Fruit fly (Drosophila melanogaster) whole organism, embryonic: ENCODE results near the gene Lmpt.

Source experiments
- ATbp ChIP-seq: fragments of 200-800 bp; sonication (Bioruptor generic); optimal IDR thresholded peaks from 2 replicates; lab custom pipeline; 2017; ENCODE audit warnings: missing biosample characterization, mild to moderate bottlenecking, missing genetic modification characterization, missing genetic modification reagents
- BEAF-32 ChIP-seq: fragments of 200-800 bp; sonication (Bioruptor generic); optimal IDR thresholded peaks from 3 replicates; lab custom pipeline; 2017; ENCODE audit warnings: missing biosample characterization, missing genetic modification characterization, mild to moderate bottlenecking, moderate library complexity, missing genetic modification reagents
- CG10267 ChIP-seq: fragments of 200-800 bp; sonication (Bioruptor generic); optimal IDR thresholded peaks from 2 replicates; lab custom pipeline; 2018; ENCODE audit warnings: missing biosample characterization, mild to moderate bottlenecking, missing genetic modification characterization, moderate library complexity
- CG12659 ChIP-seq: fragments of 200-800 bp; sonication (Bioruptor generic); optimal IDR thresholded peaks from 3 replicates; lab custom pipeline; 2017; ENCODE audit warnings: mild to moderate bottlenecking, missing biosample characterization, missing genetic modification reagents, missing genetic modification characterization
- CG12744 ChIP-seq: fragments of 200-800 bp; sonication (Bioruptor generic); optimal IDR thresholded peaks from 2 replicates; lab custom pipeline; 2016; ENCODE audit warnings: missing biosample characterization, missing genetic modification characterization
- CG13424 ChIP-seq: fragments of 200-800 bp; sonication (Bioruptor generic); optimal IDR thresholded peaks from 2 replicates; lab custom pipeline; 2019; ENCODE audit warnings: missing biosample characterization, mild to moderate bottlenecking, missing genetic modification characterization, moderate library complexity
- CG15073 ChIP-seq: fragments of 200-800 bp; sonication (Bioruptor generic); optimal IDR thresholded peaks from 2 replicates; lab custom pipeline; 2016; ENCODE audit warnings: missing biosample characterization, missing genetic modification characterization
- CG15479 ChIP-seq: fragments of 200-800 bp; sonication (Bioruptor generic); optimal IDR thresholded peaks from 3 replicates; lab custom pipeline; 2019; ENCODE audit warnings: missing biosample characterization, mild to moderate bottlenecking, missing genetic modification characterization, moderate library complexity
- CG1602 ChIP-seq: fragments of 200-800 bp; sonication (Bioruptor generic); optimal IDR thresholded peaks from 3 replicates; lab custom pipeline; 2016; ENCODE audit warnings: missing biosample characterization, missing genetic modification characterization
- CG17328 ChIP-seq: fragments of 200-800 bp; sonication (Bioruptor generic); IDR thresholded peaks from 2 replicates; pipeline ENCODE4 v1.3.6; 2022; ENCODE audit warnings: missing biosample characterization, missing genetic modification characterization
- CG17612 ChIP-seq: fragments of 200-800 bp; sonication (Bioruptor generic); IDR thresholded peaks from 2 replicates; pipeline ENCODE4 v1.3.6; 2022; ENCODE audit warnings: missing biosample characterization, missing genetic modification characterization
- CG2116 ChIP-seq: fragments of 200-800 bp; sonication (Bioruptor generic); optimal IDR thresholded peaks from 3 replicates; lab custom pipeline; 2018; ENCODE audit warnings: missing biosample characterization, mild to moderate bottlenecking, missing genetic modification characterization
- CG2129 ChIP-seq: fragments of 200-800 bp; sonication (Bioruptor generic); IDR thresholded peaks from 2 replicates; pipeline ENCODE4 v1.3.6; 2022; ENCODE audit warnings: missing biosample characterization, missing genetic modification characterization; ENCODE audit not compliant: partially characterized antibody
- CG2202 ChIP-seq: fragments of 200-800 bp; sonication (Bioruptor generic); optimal IDR thresholded peaks from 2 replicates; lab custom pipeline; 2018; ENCODE audit warnings: missing biosample characterization, mild to moderate bottlenecking, missing genetic modification characterization
- CG30403 ChIP-seq: fragments of 200-800 bp; sonication (Bioruptor generic); optimal IDR thresholded peaks from 3 replicates; lab custom pipeline; 2016; ENCODE audit warnings: missing biosample characterization, missing genetic modification characterization
- CG4707 ChIP-seq: fragments of 200-800 bp; sonication (Bioruptor generic); optimal IDR thresholded peaks from 2 replicates; lab custom pipeline; 2018; ENCODE audit warnings: missing biosample characterization, mild to moderate bottlenecking, missing genetic modification characterization, moderate library complexity
- CG6272 ChIP-seq: fragments of 200-800 bp; sonication (Bioruptor generic); IDR thresholded peaks from 2 replicates; pipeline ENCODE4 v1.3.6; 2022; ENCODE audit warnings: missing biosample characterization, missing genetic modification characterization
- CG7963 ChIP-seq: fragments of 200-800 bp; sonication (Bioruptor generic); IDR thresholded peaks from 3 replicates; pipeline ENCODE4 v1.3.6; 2022; ENCODE audit warnings: missing biosample characterization, missing genetic modification characterization; ENCODE audit not compliant: partially characterized antibody
- CG8089 ChIP-seq: fragments of 200-800 bp; sonication (Bioruptor generic); optimal IDR thresholded peaks from 3 replicates; lab custom pipeline; 2016; ENCODE audit warnings: missing biosample characterization, missing genetic modification characterization
- CG9215 ChIP-seq: fragments of 200-800 bp; sonication (Bioruptor generic); IDR thresholded peaks from 2 replicates; pipeline ENCODE4 v1.3.6; 2022; ENCODE audit warnings: missing biosample characterization, missing genetic modification characterization
- Dip2 ChIP-seq: fragments of 200-800 bp; sonication (Bioruptor generic); IDR thresholded peaks from 2 replicates; pipeline ENCODE4 v1.3.6; 2022; ENCODE audit warnings: missing biosample characterization, missing genetic modification characterization
- Dref ChIP-seq: fragments of 200-800 bp; sonication (Bioruptor generic); IDR thresholded peaks from 2 replicates; pipeline ENCODE4 v1.3.6; 2022; ENCODE audit warnings: missing biosample characterization, missing genetic modification characterization
- Ets65A ChIP-seq: fragments of 200-800 bp; sonication (Bioruptor generic); peaks from one replicate; lab custom pipeline; 2016; ENCODE audit warnings: missing biosample characterization, missing genetic modification characterization
- HLH4C ChIP-seq: fragments of 200-800 bp; sonication (Bioruptor generic); IDR thresholded peaks from 3 replicates; pipeline ENCODE4 v1.3.6; 2022; ENCODE audit warnings: missing biosample characterization, missing genetic modification characterization; ENCODE audit not compliant: partially characterized antibody
- HmgD ChIP-seq: fragments of 200-800 bp; sonication (Bioruptor generic); optimal IDR thresholded peaks from 3 replicates; lab custom pipeline; 2016; ENCODE audit warnings: missing biosample characterization, missing genetic modification characterization
- MBD-R2 ChIP-seq: fragments of 200-800 bp; sonication (Bioruptor generic); IDR thresholded peaks from 2 replicates; pipeline ENCODE4 v1.3.6; 2022; ENCODE audit warnings: missing biosample characterization, missing genetic modification characterization
- MTF-1 ChIP-seq: fragments of 200-800 bp; sonication (Bioruptor generic); optimal IDR thresholded peaks from 2 replicates; lab custom pipeline; 2018; ENCODE audit warnings: missing biosample characterization, mild to moderate bottlenecking, missing genetic modification characterization, borderline replicate concordance
- Mrtf ChIP-seq: fragments of 200-800 bp; sonication (Bioruptor generic); IDR thresholded peaks from 3 replicates; pipeline ENCODE4 v1.3.6; 2022; ENCODE audit warnings: missing biosample characterization, missing genetic modification characterization
- Neu2 ChIP-seq: fragments of 200-800 bp; sonication (Bioruptor generic); optimal IDR thresholded peaks from 3 replicates; lab custom pipeline; 2016; ENCODE audit warnings: missing biosample characterization, missing genetic modification characterization, borderline replicate concordance
- NfI ChIP-seq: fragments of 200-800 bp; sonication (Bioruptor generic); optimal IDR thresholded peaks from 3 replicates; lab custom pipeline; 2018; ENCODE audit warnings: missing biosample characterization, mild to moderate bottlenecking, missing genetic modification characterization, moderate library complexity
- Six4 ChIP-seq: fragments of 200-800 bp; sonication (Bioruptor generic); optimal IDR thresholded peaks from 2 replicates; lab custom pipeline; 2016; ENCODE audit warnings: missing biosample characterization, missing genetic modification characterization
- YL-1 ChIP-seq: fragments of 200-800 bp; sonication (Bioruptor generic); optimal IDR thresholded peaks from 3 replicates; lab custom pipeline; 2017; ENCODE audit warnings: missing biosample characterization, mild to moderate bottlenecking, missing genetic modification characterization
- bab2 ChIP-seq: fragments of 200-800 bp; sonication (Bioruptor generic); optimal IDR thresholded peaks from 2 replicates; lab custom pipeline; 2016; ENCODE audit warnings: missing biosample characterization, missing genetic modification characterization
- btn ChIP-seq: fragments of 200-800 bp; sonication (Bioruptor generic); optimal IDR thresholded peaks from 2 replicates; lab custom pipeline; 2016; ENCODE audit warnings: missing biosample characterization, missing genetic modification characterization
- cwo ChIP-seq: fragments of 200-800 bp; sonication (Bioruptor generic); optimal IDR thresholded peaks from 3 replicates; lab custom pipeline; 2017; ENCODE audit warnings: missing biosample characterization, missing genetic modification characterization, mild to moderate bottlenecking, moderate library complexity, missing genetic modification reagents
- dysf ChIP-seq: fragments of 200-800 bp; sonication (Bioruptor generic); IDR thresholded peaks from 3 replicates; pipeline ENCODE4 v1.3.6; 2022; ENCODE audit warnings: missing biosample characterization, missing genetic modification characterization
- gfzf ChIP-seq: fragments of 200-800 bp; sonication (Bioruptor generic); optimal IDR thresholded peaks from 2 replicates; lab custom pipeline; 2016; ENCODE audit warnings: missing biosample characterization, mild to moderate bottlenecking, missing genetic modification characterization, moderate library complexity
- grau ChIP-seq: fragments of 200-800 bp; optimal IDR thresholded peaks from 3 replicates; lab custom pipeline; 2019; ENCODE audit warnings: missing biosample characterization, mild to moderate bottlenecking, missing genetic modification characterization, moderate library complexity
- mam ChIP-seq: fragments of 200-800 bp; sonication (Bioruptor generic); optimal IDR thresholded peaks from 3 replicates; lab custom pipeline; 2016; ENCODE audit warnings: missing biosample characterization, missing genetic modification characterization
- nmo ChIP-seq: fragments of 200-800 bp; sonication (Bioruptor generic); optimal IDR thresholded peaks from 2 replicates; lab custom pipeline; 2018; ENCODE audit warnings: missing biosample characterization, mild to moderate bottlenecking, missing genetic modification characterization, moderate library complexity
- pzg ChIP-seq: fragments of 200-800 bp; sonication (Bioruptor generic); optimal IDR thresholded peaks from 3 replicates; lab custom pipeline; 2018; ENCODE audit warnings: missing biosample characterization, mild to moderate bottlenecking, missing genetic modification characterization, moderate library complexity
- ranshi ChIP-seq: fragments of 200-800 bp; sonication (Bioruptor generic); IDR thresholded peaks from 2 replicates; pipeline ENCODE4 v1.3.6; 2022; ENCODE audit warnings: missing biosample characterization, missing genetic modification characterization
- row ChIP-seq: fragments of 200-800 bp; sonication (Bioruptor generic); IDR thresholded peaks from 3 replicates; pipeline ENCODE4 v1.3.6; 2022; ENCODE audit warnings: missing biosample characterization, missing genetic modification characterization
- sens-2 ChIP-seq: fragments of 200-800 bp; sonication (Bioruptor generic); IDR thresholded peaks from 2 replicates; pipeline ENCODE4 v1.3.6; 2022; ENCODE audit warnings: missing biosample characterization, missing genetic modification characterization
- ssp ChIP-seq: fragments of 200-800 bp; sonication (Bioruptor generic); IDR thresholded peaks from 2 replicates; pipeline ENCODE4 v1.3.6; 2022; ENCODE audit warnings: missing biosample characterization, missing genetic modification characterization
- stc ChIP-seq: fragments of 200-800 bp; sonication (Bioruptor generic); IDR thresholded peaks from 2 replicates; pipeline ENCODE4 v1.3.6; 2022; ENCODE audit warnings: missing biosample characterization, missing genetic modification characterization
- stwl ChIP-seq: fragments of 200-800 bp; sonication (Bioruptor generic); optimal IDR thresholded peaks from 3 replicates; lab custom pipeline; 2018; ENCODE audit warnings: missing biosample characterization, mild to moderate bottlenecking, missing genetic modification characterization, moderate library complexity
- sug ChIP-seq: fragments of 200-800 bp; optimal IDR thresholded peaks from 2 replicates; lab custom pipeline; 2019; ENCODE audit warnings: missing biosample characterization, mild to moderate bottlenecking, missing genetic modification characterization, moderate library complexity
- usp ChIP-seq: fragments of >200 bp; optimal IDR thresholded peaks from 2 replicates; lab custom pipeline; 2017; ENCODE audit warnings: missing biosample characterization, missing genetic modification characterization
- yki ChIP-seq: fragments of >200 bp; optimal IDR thresholded peaks from 3 replicates; lab custom pipeline; 2018

The Lmpt gene

dm6 chr3L:16840540-16840939, 24.6 kb upstream of the Lmpt start (continued):
- peak; percentile 88 for TF ChIP-seq Ets65A
- TF ChIP-seq NfI (GFP tag; lab: Kevin White, UChicago): peak; percentile 32
- TF ChIP-seq MBD-R2 (GFP tag; lab: Robert Waterston, UW): no peak
- peak; percentile 37 for TF ChIP-seq cwo (GFP tag; lab: Kevin White, UChicago)
- peak; percentile 61; the same call in 2 of the 3 replicates for TF ChIP-seq row (GFP tag; lab: Robert Waterston, UW)
- TF ChIP-seq HLH4C (GFP tag; lab: Robert Waterston, UW): no peak
- TF ChIP-seq yki: no peak
- no peak for TF ChIP-seq stc (GFP tag; lab: Robert Waterston, UW)
- TF ChIP-seq sug (tag; lab: Kevin White, UChicago): peak; percentile 17
- TF ChIP-seq CG17328 (GFP tag; lab: Robert Waterston, UW): no peak
- peak; percentile 44 for TF ChIP-seq CG30403 (GFP tag; lab: Kevin White, UChicago)
- TF ChIP-seq mam (GFP tag; lab: Kevin White, UChicago): peak; percentile 37
- TF ChIP-seq usp (GFP tag; lab: Kevin White, UChicago): no peak
- no peak for TF ChIP-seq CG8089 (GFP tag; lab: Kevin White, UChicago)
- no peak for TF ChIP-seq CG1602 (GFP tag; lab: Kevin White, UChicago)
- TF ChIP-seq CG12659 (GFP tag; lab: Kevin White, UChicago): peak; percentile 41
- peak; percentile 20 for TF ChIP-seq nmo
- TF ChIP-seq CG4707 (GFP tag; lab: Kevin White, UChicago): no peak
- no peak for TF ChIP-seq MTF-1 (GFP tag; lab: Kevin White, UChicago)
- TF ChIP-seq, all 482 proteins: peak for 81

- TF ChIP-seq CG10267 (tag; lab: Kevin White, UChicago): peak; percentile 25
- peak; percentile 96 for TF ChIP-seq ssp
- no peak for TF ChIP-seq CG2129
- no peak for TF ChIP-seq bab2 (GFP tag; lab: Kevin White, UChicago)
- TF ChIP-seq HmgD: no peak
- TF ChIP-seq pzg: peak; percentile 76
- TF ChIP-seq YL-1: peak; percentile 50
- TF ChIP-seq CG15073 (GFP tag; lab: Kevin White, UChicago): no peak
- no peak for TF ChIP-seq CG15479
- TF ChIP-seq sens-2 (GFP tag; lab: Robert Waterston, UW): no peak
- no peak for TF ChIP-seq CG6272
- TF ChIP-seq CG17612 (GFP tag; lab: Robert Waterston, UW): no peak
- peak; percentile 85 for TF ChIP-seq CG2116 (GFP tag; lab: Kevin White, UChicago)
- TF ChIP-seq Six4 (GFP tag; lab: Kevin White, UChicago): no peak
- no peak for TF ChIP-seq CG9215
- no peak for TF ChIP-seq dysf (GFP tag; lab: Robert Waterston, UW)
- no peak for TF ChIP-seq Dip2
- TF ChIP-seq ranshi (GFP tag; lab: Robert Waterston, UW): no peak
- peak; percentile 92 for TF ChIP-seq gfzf (GFP tag; lab: Kevin White, UChicago)
- no peak for TF ChIP-seq CG12744
- TF ChIP-seq CG7963: no peak
- no peak for TF ChIP-seq CG2202 (tag; lab: Kevin White, UChicago)
- TF ChIP-seq Mrtf (GFP tag; lab: Robert Waterston, UW): no peak
- peak; percentile 49 for TF ChIP-seq Dref
- TF ChIP-seq ATbp (GFP tag; lab: Kevin White, UChicago): no peak
- no peak for TF ChIP-seq btn (GFP tag; lab: Kevin White, UChicago)
- TF ChIP-seq stwl (tag; lab: Kevin White, UChicago): peak; percentile 66
- TF ChIP-seq BEAF-32 (GFP tag; lab: Kevin White, UChicago): peak; percentile 66
- peak; percentile 10 for TF ChIP-seq grau (tag; lab: Kevin White, UChicago)
- TF ChIP-seq CG13424: no peak
- no peak for TF ChIP-seq Neu2
Measured at dm6 chr3L:16842087-16842567, 23.0 kb upstream of the Lmpt start, which contains the start of gene TSG101. Gene TSG101 (plus strand): TSS chr3L:16842294.
